Worm (Caenorhabditis elegans): ENCODE results near the gene F40G9.14.

ce11 chrIII:180963-181362, 3.3 kb upstream of the F40G9.14 start, which contains the start of gene F40G9.5:
- no peak for TF ChIP-seq F57A8.1 (GFP tag; optimal IDR thresholded peaks at IDR 0.05)
- TF ChIP-seq aptf-3 (GFP tag; IDR thresholded peaks at IDR 0.05), result no peak
- TF ChIP-seq him-1 (tag; optimal IDR thresholded peaks at IDR 0.05), result no peak
- no peak for TF ChIP-seq tlf-1 (GFP tag; optimal IDR thresholded peaks at IDR 0.05)

Measured in whole organism, young adult.